Worm (Caenorhabditis elegans): Measurements from ENCODE around the gene srw-29.

srw-29 gene

ce11 chrV:16403974-16404373 lies 20.4 kb downstream of the srw-29 start, which contains the start of gene syp-1:
Gene syp-1 (plus strand): TSS chrV:16404274.
- no peak for TF ChIP-seq unc-39 (tag; optimal IDR thresholded peaks at IDR 0.05)
- TF ChIP-seq lir-3 (tag; optimal IDR thresholded peaks at IDR 0.05), result no peak
- no peak for TF ChIP-seq Y5F2A.4 (GFP tag; optimal IDR thresholded peaks at IDR 0.05)
- TF ChIP-seq nhr-76 (tag; optimal IDR thresholded peaks at IDR 0.05), result no peak
- no peak for TF ChIP-seq mxl-3 (GFP tag; optimal IDR thresholded peaks at IDR 0.05)
- no peak for TF ChIP-seq dmd-6 (GFP tag; IDR thresholded peaks at IDR 0.05)
- TF ChIP-seq nhr-25 (tag; optimal IDR thresholded peaks at IDR 0.05; ENCODE audit: borderline replicate concordance, insufficient read depth), result no peak
- no peak for TF ChIP-seq arid-1 (GFP tag; conservative IDR thresholded peaks at IDR 0.05)
- no peak for TF ChIP-seq duxl-1 (tag; optimal IDR thresholded peaks at IDR 0.05; ENCODE audit: poor library complexity)
- no peak for TF ChIP-seq F26F4.8 (GFP tag; conservative IDR thresholded peaks at IDR 0.05)
- TF ChIP-seq nhr-28 (tag; optimal IDR thresholded peaks at IDR 0.05), result no peak
- no peak for TF ChIP-seq spr-1 (tag; optimal IDR thresholded peaks at IDR 0.05)
- TF ChIP-seq snpc-1.2 (GFP tag; IDR thresholded peaks at IDR 0.05), result no peak

DNA sequence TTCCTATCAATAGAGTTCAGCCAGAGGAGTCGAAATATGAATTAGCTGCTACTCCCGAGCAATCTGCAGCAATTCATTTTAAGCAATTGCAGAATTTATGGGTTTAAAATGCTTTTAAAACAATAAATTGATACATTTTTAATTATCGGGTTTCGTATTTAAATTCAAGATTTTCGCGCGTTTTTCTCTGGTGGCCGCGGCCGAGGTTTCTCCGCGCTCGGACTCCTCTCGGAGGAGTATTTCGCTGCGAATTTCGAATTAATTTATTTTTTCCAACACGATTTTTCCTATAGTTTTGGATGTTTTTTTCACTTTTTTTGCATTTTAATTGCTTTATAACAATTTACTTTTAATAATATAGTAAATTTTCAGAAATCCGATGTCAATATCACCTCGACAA lies 22.8 kb downstream of the srw-29 start, which contains the start of gene F13A7.14:
TSS of gene F13A7.14 (plus strand) at position 373 of the 400 bp plus-strand sequence.
- no peak for TF ChIP-seq dmd-8 (GFP tag; IDR thresholded peaks at IDR 0.05)
- TF ChIP-seq nhr-76 (tag; optimal IDR thresholded peaks at IDR 0.05), result no peak
- no peak for TF ChIP-seq mdl-1 (tag; optimal IDR thresholded peaks at IDR 0.05)
- TF ChIP-seq nhr-102 (tag; optimal IDR thresholded peaks at IDR 0.05), result peak; percentile 77
- TF ChIP-seq F49E8.2 (tag; optimal IDR thresholded peaks at IDR 0.05; ENCODE audit: borderline replicate concordance), result peak; percentile 19
- 0 out of 2 replicates have a peak, but pooled peaks have one; percentile 16 for TF ChIP-seq vab-7 (GFP tag; IDR thresholded peaks at IDR 0.05)
- TF ChIP-seq dmd-6 (GFP tag; IDR thresholded peaks at IDR 0.05), result peak; percentile 75
- TF ChIP-seq nhr-6 (tag; optimal IDR thresholded peaks at IDR 0.05), result peak; percentile 14
- TF ChIP-seq madf-5 (GFP tag; IDR thresholded peaks at IDR 0.05), result peak in 1 of 2 experiments; percentile 76; a peak in 1 of 4 replicates
- peak; percentile 20 for TF ChIP-seq spr-3 (GFP tag; optimal IDR thresholded peaks at IDR 0.05)
- 0 out of 2 replicates have a peak, but pooled peaks have one; percentile 17 for TF ChIP-seq mdt-29 (GFP tag; IDR thresholded peaks at IDR 0.05)
- no peak for TF ChIP-seq F10B5.3 (tag; optimal IDR thresholded peaks at IDR 0.05)
- 0 out of 2 replicates have a peak, but pooled peaks have one; percentile 32 for TF ChIP-seq snpc-1.2 (GFP tag; IDR thresholded peaks at IDR 0.05)
- TF ChIP-seq lsy-2 (tag; optimal IDR thresholded peaks at IDR 0.05), result peak in 1 of 2 experiments; percentile 87
- TF ChIP-seq lin-13 (GFP tag; optimal IDR thresholded peaks at IDR 0.05), result peak; percentile 33
- peak; percentile 59 for TF ChIP-seq hmg-1.1 (GFP tag; IDR thresholded peaks at IDR 0.05)
- peak; percentile 52 for TF ChIP-seq rbr-2 (tag; optimal IDR thresholded peaks at IDR 0.05)
- TF ChIP-seq set-16 (GFP tag; IDR thresholded peaks at IDR 0.05), result no peak
- peak; percentile 73 for TF ChIP-seq lin-38 (GFP tag; IDR thresholded peaks at IDR 0.05)
- TF ChIP-seq D1046.2 (GFP tag; IDR thresholded peaks at IDR 0.05), result no peak
- TF ChIP-seq zfp-3 (GFP tag; conservative IDR thresholded peaks at IDR 0.05), result no peak
- TF ChIP-seq Y48G9A.11 (GFP tag; IDR thresholded peaks at IDR 0.05), result peak; percentile 44; the same call in 1 of the 2 replicates
- TF ChIP-seq madf-9 (GFP tag; conservative IDR thresholded peaks at IDR 0.05), result peak; percentile 71
- TF ChIP-seq unc-130 (GFP tag; optimal IDR thresholded peaks at IDR 0.05), result peak; percentile 87
- TF ChIP-seq tra-1 (GFP tag; IDR thresholded peaks at IDR 0.05), result peak; percentile 59; the same call in 1 of the 2 replicates
- peak; percentile 100 for TF ChIP-seq mes-2 (tag; optimal IDR thresholded peaks at IDR 0.05; ENCODE audit: poor library complexity, severe bottlenecking)
- TF ChIP-seq duxl-1 (tag; optimal IDR thresholded peaks at IDR 0.05; ENCODE audit: poor library complexity), result peak; percentile 85
- TF ChIP-seq hif-1 (tag; optimal IDR thresholded peaks at IDR 0.05), result peak in 1 of 2 experiments; percentile 90
- no peak for TF ChIP-seq sdz-12 (GFP tag; optimal IDR thresholded peaks at IDR 0.05)
- TF ChIP-seq ZK337.2 (GFP tag; IDR thresholded peaks at IDR 0.05), result peak; percentile 95
- TF ChIP-seq F37D6.2 (tag; optimal IDR thresholded peaks at IDR 0.05), result peak; percentile 33
- TF ChIP-seq tag-97 (GFP tag; IDR thresholded peaks at IDR 0.05), result peak; percentile 68; the same call in 1 of the 2 replicates
- peak; percentile 42 for TF ChIP-seq ztf-7 (tag; optimal IDR thresholded peaks at IDR 0.05)
- peak; percentile 99 for TF ChIP-seq dpl-1 (GFP tag; optimal IDR thresholded peaks at IDR 0.05)
- TF ChIP-seq dmd-9 (GFP tag; IDR thresholded peaks at IDR 0.05), result peak; percentile 89
- peak; percentile 61; the same call in 1 of the 2 replicates for TF ChIP-seq ceh-44 (GFP tag; IDR thresholded peaks at IDR 0.05)
- TF ChIP-seq nhr-42 (GFP tag; IDR thresholded peaks at IDR 0.05), result peak; percentile 38; the same call in 1 of the 2 replicates
- peak; percentile 17 for TF ChIP-seq nhr-48 (tag; optimal IDR thresholded peaks at IDR 0.05)
- TF ChIP-seq aha-1 (tag), result peak; percentile 66

Measured in whole organism, L4 larva.